Fruit fly (Drosophila melanogaster) whole organism, embryonic: ENCODE data around the gene CG1998.

Experiments
- Adf1 ChIP-seq: fragments of 200-800 bp; sonication (Bioruptor generic); IDR thresholded peaks from 2 replicates; pipeline ENCODE4 v1.3.6; 2022; ENCODE audit warnings: missing biosample characterization, missing genetic modification characterization
- Antp ChIP-seq: fragments of 200-800 bp; sonication (Bioruptor generic); optimal IDR thresholded peaks from 3 replicates; lab custom pipeline; 2016; ENCODE audit warnings: missing biosample characterization, missing genetic modification characterization
- Atf3 ChIP-seq: fragments of 200-800 bp; sonication (Bioruptor generic); optimal IDR thresholded peaks from 3 replicates; lab custom pipeline; 2016; ENCODE audit warnings: missing biosample characterization, missing genetic modification characterization
- CG10654 ChIP-seq: fragments of 200-800 bp; sonication (Bioruptor generic); optimal IDR thresholded peaks from 2 replicates; lab custom pipeline; 2016; ENCODE audit warnings: missing biosample characterization, missing genetic modification characterization
- CG12155 ChIP-seq: fragments of 200-800 bp; sonication (Bioruptor generic); optimal IDR thresholded peaks from 3 replicates; lab custom pipeline; 2016; ENCODE audit warnings: missing biosample characterization, missing genetic modification characterization
- CG13287 ChIP-seq: fragments of 200-800 bp; sonication (Bioruptor generic); IDR thresholded peaks from 2 replicates; pipeline ENCODE4 v1.3.6; 2022; ENCODE audit warnings: missing biosample characterization, missing genetic modification characterization; ENCODE audit not compliant: partially characterized antibody
- CG13775 ChIP-seq: fragments of 200-800 bp; sonication (Bioruptor generic); optimal IDR thresholded peaks from 3 replicates; lab custom pipeline; 2017; ENCODE audit warnings: missing biosample characterization, mild to moderate bottlenecking, missing genetic modification characterization
- CG14014 ChIP-seq: fragments of 200-800 bp; sonication (Bioruptor generic); IDR thresholded peaks from 2 replicates; pipeline ENCODE4 v1.3.6; 2022; ENCODE audit warnings: missing biosample characterization, missing genetic modification characterization
- CG1603 ChIP-seq: fragments of 200-800 bp; sonication (Bioruptor generic); optimal IDR thresholded peaks from 2 replicates; lab custom pipeline; 2019; ENCODE audit warnings: missing biosample characterization, mild to moderate bottlenecking, missing genetic modification characterization, moderate library complexity
- CG17385 ChIP-seq: fragments of 200-800 bp; sonication (Bioruptor generic); optimal IDR thresholded peaks from 3 replicates; lab custom pipeline; 2018; ENCODE audit warnings: missing biosample characterization, mild to moderate bottlenecking, missing genetic modification characterization
- CG2199 ChIP-seq: fragments of 200-800 bp; sonication (Bioruptor generic); IDR thresholded peaks from 3 replicates; pipeline ENCODE4 v1.3.6; 2022; ENCODE audit warnings: missing biosample characterization, missing genetic modification characterization
- CG2712 ChIP-seq: fragments of 200-800 bp; optimal IDR thresholded peaks from 3 replicates; lab custom pipeline; 2019; ENCODE audit warnings: missing biosample characterization, mild to moderate bottlenecking, missing genetic modification characterization, moderate library complexity
- CG2889 ChIP-seq: fragments of 200-800 bp; sonication (Bioruptor generic); IDR thresholded peaks from 3 replicates; pipeline ENCODE4 v1.3.6; 2022; ENCODE audit warnings: missing biosample characterization, missing genetic modification characterization
- CG30020 ChIP-seq: fragments of 200-800 bp; optimal IDR thresholded peaks from 2 replicates; lab custom pipeline; 2019; ENCODE audit warnings: missing biosample characterization, mild to moderate bottlenecking, missing genetic modification characterization, moderate library complexity
- CG30403 ChIP-seq: fragments of 200-800 bp; sonication (Bioruptor generic); optimal IDR thresholded peaks from 3 replicates; lab custom pipeline; 2016; ENCODE audit warnings: missing biosample characterization, missing genetic modification characterization
- CG31441 ChIP-seq: fragments of 200-800 bp; sonication (Bioruptor generic); IDR thresholded peaks from 2 replicates; pipeline ENCODE4 v1.3.6; 2022; ENCODE audit warnings: missing biosample characterization, missing genetic modification characterization
- CG3281 ChIP-seq: fragments of 200-800 bp; sonication (Bioruptor generic); optimal IDR thresholded peaks from 3 replicates; lab custom pipeline; 2017; ENCODE audit warnings: missing biosample characterization, mild to moderate bottlenecking, missing genetic modification characterization
- CG33213 ChIP-seq: fragments of 200-800 bp; sonication (Bioruptor generic); optimal IDR thresholded peaks from 3 replicates; lab custom pipeline; 2016; ENCODE audit warnings: missing biosample characterization, missing genetic modification characterization
- CG42726 ChIP-seq: fragments of 200-800 bp; sonication (Bioruptor generic); IDR thresholded peaks from 2 replicates; pipeline ENCODE4 v1.3.6; 2022; ENCODE audit warnings: missing biosample characterization, missing genetic modification characterization; ENCODE audit not compliant: partially characterized antibody
- CG4404 ChIP-seq: fragments of 200-800 bp; sonication (Bioruptor generic); IDR thresholded peaks from 2 replicates; pipeline ENCODE4 v1.3.6; 2022; ENCODE audit warnings: missing biosample characterization, missing genetic modification characterization
- CG6175 ChIP-seq: fragments of 200-800 bp; sonication (Bioruptor generic); IDR thresholded peaks from 3 replicates; pipeline ENCODE4 v1.3.6; 2022; ENCODE audit warnings: missing biosample characterization, missing genetic modification characterization
- CG6654 ChIP-seq: fragments of 200-800 bp; sonication (Bioruptor generic); optimal IDR thresholded peaks from 2 replicates; lab custom pipeline; 2017; ENCODE audit warnings: missing biosample characterization, mild to moderate bottlenecking, missing genetic modification characterization
- CG7372 ChIP-seq: fragments of 200-800 bp; sonication (Bioruptor generic); IDR thresholded peaks from 2 replicates; pipeline ENCODE4 v1.3.6; 2022; ENCODE audit warnings: missing biosample characterization, missing genetic modification characterization
- CG7786 ChIP-seq: fragments of 200-800 bp; sonication (Bioruptor generic); optimal IDR thresholded peaks from 2 replicates; lab custom pipeline; 2016; ENCODE audit warnings: missing biosample characterization, missing genetic modification characterization
- CG7987 ChIP-seq: fragments of 200-800 bp; sonication (Bioruptor generic); optimal IDR thresholded peaks from 2 replicates; lab custom pipeline; 2018; ENCODE audit warnings: missing biosample characterization, mild to moderate bottlenecking, missing genetic modification characterization, moderate library complexity
- CG8281 ChIP-seq: fragments of 200-800 bp; sonication (Bioruptor generic); optimal IDR thresholded peaks from 2 replicates; lab custom pipeline; 2018; ENCODE audit warnings: missing biosample characterization, mild to moderate bottlenecking, missing genetic modification characterization, moderate library complexity
- CG9727 ChIP-seq: fragments of 200-800 bp; sonication (Bioruptor generic); optimal IDR thresholded peaks from 3 replicates; lab custom pipeline; 2017; ENCODE audit warnings: missing biosample characterization, mild to moderate bottlenecking, missing genetic modification characterization
- CG9876 ChIP-seq: fragments of 200-800 bp; sonication (Bioruptor generic); optimal IDR thresholded peaks from 2 replicates; lab custom pipeline; 2016; ENCODE audit warnings: missing biosample characterization, missing genetic modification characterization
- HHEX ChIP-seq: fragments of 200-800 bp; sonication (Bioruptor generic); optimal IDR thresholded peaks from 3 replicates; lab custom pipeline; 2017; ENCODE audit warnings: missing biosample characterization, mild to moderate bottlenecking, missing genetic modification characterization, missing genetic modification reagents
- Opbp ChIP-seq: fragments of 200-800 bp; sonication (Bioruptor generic); IDR thresholded peaks from 3 replicates; pipeline ENCODE4 v1.3.6; 2022; ENCODE audit warnings: missing biosample characterization, missing genetic modification characterization; ENCODE audit not compliant: partially characterized antibody
- Optix ChIP-seq: fragments of 200-800 bp; sonication (Bioruptor generic); IDR thresholded peaks from 3 replicates; pipeline ENCODE4 v1.3.6; 2022; ENCODE audit warnings: missing biosample characterization, missing genetic modification characterization
- ato ChIP-seq: fragments of 200-800 bp; sonication (Bioruptor generic); IDR thresholded peaks from 2 replicates; pipeline ENCODE4 v1.3.6; 2022; ENCODE audit warnings: missing biosample characterization, missing genetic modification characterization; ENCODE audit not compliant: partially characterized antibody
- bcd ChIP-seq: fragments of 200-800 bp; sonication (Bioruptor generic); optimal IDR thresholded peaks from 2 replicates; lab custom pipeline; 2017; ENCODE audit warnings: missing biosample characterization, mild to moderate bottlenecking, missing genetic modification characterization
- chif ChIP-seq, 2 experiments: fragments of 200-800 bp; sonication (Bioruptor generic); optimal IDR thresholded peaks; 3 replicates each; lab custom pipeline; 2016; ENCODE audit warnings: missing biosample characterization in 2 of 2, missing genetic modification characterization in 2 of 2
- ci ChIP-seq: fragments of 200-800 bp; sonication (Bioruptor generic); IDR thresholded peaks from 3 replicates; pipeline ENCODE4 v1.3.6; 2022; ENCODE audit warnings: missing biosample characterization, missing genetic modification characterization
- esg ChIP-seq: fragments of 200-800 bp; sonication (Bioruptor generic); conservative IDR thresholded peaks from 2 replicates; pipeline ENCODE4 v1.3.6; 2022; ENCODE audit warnings: missing biosample characterization, missing genetic modification characterization
- gcm ChIP-seq: fragments of 200-800 bp; sonication (Bioruptor generic); optimal IDR thresholded peaks from 2 replicates; lab custom pipeline; 2019; ENCODE audit warnings: missing biosample characterization, mild to moderate bottlenecking, missing genetic modification characterization, moderate library complexity
- kni ChIP-seq: fragments of 200-800 bp; sonication (Bioruptor generic); optimal IDR thresholded peaks from 3 replicates; lab custom pipeline; 2017; ENCODE audit warnings: mild to moderate bottlenecking, missing biosample characterization, missing genetic modification reagents, missing genetic modification characterization
- lov ChIP-seq, 2 experiments: fragments of 200-800 bp in 1 of 2; fragments of >200 bp in 1 of 2; sonication (Bioruptor generic) in 1 of 2; IDR thresholded peaks in 1 of 2; optimal IDR thresholded peaks in 1 of 2; 2 replicates in 1 of 2; 3 replicates in 1 of 2; pipeline versions ENCODE4 v1.3.6 to Lab custom; 2017 to 2022; ENCODE audit warnings: missing biosample characterization in 1 of 2, missing genetic modification characterization in 1 of 2
- maf-S ChIP-seq: fragments of 200-800 bp; sonication (Bioruptor generic); optimal IDR thresholded peaks from 2 replicates; lab custom pipeline; 2016; ENCODE audit warnings: missing biosample characterization, missing genetic modification characterization
- mld ChIP-seq: fragments of 200-800 bp; sonication (Bioruptor generic); IDR thresholded peaks from 3 replicates; pipeline ENCODE4 v1.3.6; 2022; ENCODE audit warnings: missing biosample characterization, missing genetic modification characterization; ENCODE audit not compliant: partially characterized antibody
- oc ChIP-seq: fragments of 200-800 bp; sonication (Bioruptor generic); optimal IDR thresholded peaks from 2 replicates; lab custom pipeline; 2018; ENCODE audit warnings: missing biosample characterization, mild to moderate bottlenecking, missing genetic modification characterization, moderate library complexity
- p53 ChIP-seq: fragments of 200-800 bp; sonication (Bioruptor generic); optimal IDR thresholded peaks from 2 replicates; lab custom pipeline; 2016; ENCODE audit warnings: missing biosample characterization, missing genetic modification characterization
- pita ChIP-seq: fragments of 200-800 bp; sonication (Bioruptor generic); optimal IDR thresholded peaks from 2 replicates; lab custom pipeline; 2017; ENCODE audit warnings: missing biosample characterization, mild to moderate bottlenecking, missing genetic modification characterization
- sima ChIP-seq: fragments of 200-800 bp; sonication (Bioruptor generic); optimal IDR thresholded peaks from 2 replicates; lab custom pipeline; 2016; ENCODE audit warnings: missing biosample characterization, missing genetic modification characterization
- tin ChIP-seq: fragments of 200-800 bp; sonication (Bioruptor generic); optimal IDR thresholded peaks from 3 replicates; lab custom pipeline; 2016; ENCODE audit warnings: missing biosample characterization, missing genetic modification characterization
- trem ChIP-seq: fragments of 200-800 bp; optimal IDR thresholded peaks from 3 replicates; lab custom pipeline; 2019; ENCODE audit warnings: missing biosample characterization, mild to moderate bottlenecking, missing genetic modification characterization, moderate library complexity
- tup ChIP-seq: fragments of 200-800 bp; sonication (Bioruptor generic); optimal IDR thresholded peaks from 2 replicates; lab custom pipeline; 2016; ENCODE audit warnings: missing biosample characterization, mild to moderate bottlenecking, missing genetic modification characterization, moderate library complexity
- unc-4 ChIP-seq: fragments of 200-800 bp; sonication (Bioruptor generic); IDR thresholded peaks from 2 replicates; pipeline ENCODE4 v1.3.6; 2022; ENCODE audit warnings: missing biosample characterization, missing genetic modification characterization; ENCODE audit not compliant: partially characterized antibody
- zfh1 ChIP-seq: fragments of 200-800 bp; sonication (Bioruptor generic); IDR thresholded peaks from 3 replicates; pipeline ENCODE4 v1.3.6; 2022; ENCODE audit warnings: missing biosample characterization, missing genetic modification characterization

Gene CG1998

DNA sequence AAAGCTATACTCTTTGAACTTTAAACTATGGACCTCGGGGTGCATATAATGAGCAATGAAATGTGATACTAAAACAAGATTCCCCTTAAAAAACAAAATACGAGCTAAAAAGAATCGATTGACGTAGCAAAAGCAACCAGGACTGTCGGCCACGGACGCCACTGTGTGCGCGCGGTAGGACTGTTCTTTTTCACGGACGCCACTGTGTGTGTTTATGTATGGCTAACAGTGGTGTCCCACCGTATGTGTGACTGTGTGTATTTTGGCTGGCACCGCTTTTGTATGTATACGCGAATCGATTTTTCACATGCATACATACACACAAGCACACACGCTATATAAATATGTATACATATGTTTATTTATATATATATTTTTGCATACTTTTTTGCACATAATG, 29.1 kb downstream of the CG1998 start (continued):
- peak; percentile 55 for TF ChIP-seq CG30403 (GFP tag; lab: Kevin White, UChicago)
- peak; percentile 45 for TF ChIP-seq maf-S (GFP tag; lab: Kevin White, UChicago)
- peak; percentile 52 for TF ChIP-seq CG12155 (GFP tag; lab: Kevin White, UChicago)
- peak; percentile 63 for TF ChIP-seq CG7987 (GFP tag; lab: Kevin White, UChicago)
- no peak for TF ChIP-seq unc-4 (GFP tag; lab: Robert Waterston, UW)
- TF ChIP-seq tin (GFP tag; lab: Kevin White, UChicago), result peak; percentile 46
- peak; percentile 66 for TF ChIP-seq ci
- TF ChIP-seq pita, result no peak
- peak; percentile 33 for TF ChIP-seq CG33213
- TF ChIP-seq CG2199 (GFP tag; lab: Robert Waterston, UW), result peak; percentile 92
- peak; percentile 43 for TF ChIP-seq CG1603
- peak; percentile 53; the same call in 1 of the 2 replicates for TF ChIP-seq CG42726
- TF ChIP-seq ato (GFP tag; lab: Robert Waterston, UW), result no peak
- no peak for TF ChIP-seq sima (GFP tag; lab: Kevin White, UChicago)
- peak; percentile 19 to 23 for TF ChIP-seq chif (GFP tag; optimal IDR thresholded peaks at IDR 0.05; lab: Kevin White, UChicago)
- peak; percentile 45; the same call in 1 of the 2 replicates for TF ChIP-seq Adf1 (GFP tag; lab: Robert Waterston, UW)
- no peak for TF ChIP-seq p53
- TF ChIP-seq gcm, result no peak
- peak; percentile 37 for TF ChIP-seq CG17385 (GFP tag; lab: Kevin White, UChicago)
- peak; percentile 48 for TF ChIP-seq CG7786 (GFP tag; lab: Kevin White, UChicago)
- no peak for TF ChIP-seq CG2889 (GFP tag; lab: Robert Waterston, UW)
- TF ChIP-seq CG9727 (GFP tag; lab: Kevin White, UChicago), result peak; percentile 10
- TF ChIP-seq zfh1, result peak; percentile 56; the same call in 1 of the 3 replicates
- TF ChIP-seq Atf3 (GFP tag; lab: Kevin White, UChicago), result no peak
- TF ChIP-seq mld (GFP tag; lab: Robert Waterston, UW), result no peak
- no peak for TF ChIP-seq kni (GFP tag; lab: Kevin White, UChicago)
- peak; percentile 0 for TF ChIP-seq bcd
- peak; percentile 66 for TF ChIP-seq CG14014 (GFP tag; lab: Robert Waterston, UW)
- no peak for TF ChIP-seq CG7372 (GFP tag; lab: Robert Waterston, UW)
- TF ChIP-seq CG6654 (GFP tag; lab: Kevin White, UChicago), result no peak
- no peak for TF ChIP-seq trem (tag; lab: Kevin White, UChicago)
- no peak for TF ChIP-seq CG4404 (GFP tag; lab: Robert Waterston, UW)
- TF ChIP-seq Optix (GFP tag; lab: Robert Waterston, UW), result 0 out of 3 replicates have a peak, but pooled peaks have one; percentile 45
- TF ChIP-seq CG2712 (tag; lab: Kevin White, UChicago), result peak; percentile 31
- TF ChIP-seq CG10654, result peak; percentile 27
- TF ChIP-seq CG13287 (GFP tag; lab: Robert Waterston, UW), result peak; percentile 10; the same call in 1 of the 2 replicates
- no peak for TF ChIP-seq esg
- TF ChIP-seq CG9876 (GFP tag; lab: Kevin White, UChicago), result peak; percentile 48
- no peak for TF ChIP-seq CG30020 (tag; lab: Kevin White, UChicago)
- no peak for TF ChIP-seq tup (GFP tag; lab: Kevin White, UChicago)
- peak; percentile 40 for TF ChIP-seq HHEX (GFP tag; lab: Kevin White, UChicago)
- TF ChIP-seq Opbp, result peak; percentile 56; the same call in 1 of the 3 replicates
- peak; percentile 41 for TF ChIP-seq CG3281 (GFP tag; lab: Kevin White, UChicago)
- no peak for TF ChIP-seq CG31441 (GFP tag; lab: Robert Waterston, UW)
- TF ChIP-seq oc (tag; lab: Kevin White, UChicago), result no peak
- TF ChIP-seq CG8281, result no peak
- peak; percentile 19; the same call in 1 of the 3 replicates for TF ChIP-seq CG6175
- peak; percentile 72 for TF ChIP-seq Antp (GFP tag; lab: Kevin White, UChicago)
- no peak for TF ChIP-seq lov (optimal IDR thresholded peaks at IDR 0.05; lab: Kevin White, UChicago)
- TF ChIP-seq lov (GFP tag; IDR thresholded peaks at IDR 0.05; lab: Robert Waterston, UW), result no peak
- peak; percentile 17 for TF ChIP-seq CG13775 (GFP tag; lab: Kevin White, UChicago)
